Worm (Caenorhabditis elegans) whole organism, young adult: Measurements from ENCODE around the gene plep-1.

Source experiments
- C17E4.6 ChIP-seq: fragments of 200-800 bp; sonication (Bioruptor generic); IDR thresholded peaks from 2 replicates; pipeline ENCODE4 v1.3.6; 2022; ENCODE audit warnings: missing genetic modification reagents, missing genetic modification characterization, missing compliant biosample characterization
- F23B12.7 ChIP-seq: sonication (generic microtip); optimal IDR thresholded peaks from 2 replicates; lab custom pipeline; 2017; ENCODE audit warnings: missing genetic modification characterization, mild to moderate bottlenecking, missing compliant biosample characterization, antibody characterized with exemption, moderate library complexity; ENCODE audit not compliant: insufficient read depth
- F33H1.4 ChIP-seq: fragments of 200-800 bp; sonication (Bioruptor generic); IDR thresholded peaks from 2 replicates; pipeline ENCODE4 v1.3.6; 2022; ENCODE audit warnings: missing genetic modification reagents, missing genetic modification characterization, missing compliant biosample characterization
- F39B2.1 ChIP-seq: fragments of 200-800 bp; sonication (Bioruptor generic); IDR thresholded peaks from 2 replicates; pipeline ENCODE4 v1.3.6; 2022; ENCODE audit warnings: missing genetic modification reagents, missing genetic modification characterization, missing compliant biosample characterization
- F52B5.7 ChIP-seq: sonication (generic microtip); optimal IDR thresholded peaks from 2 replicates; lab custom pipeline; 2016; ENCODE audit warnings: mild to moderate bottlenecking, missing genetic modification characterization, missing compliant biosample characterization
- F57A8.1 ChIP-seq: fragments of 200-800 bp; sonication (Bioruptor generic); optimal IDR thresholded peaks from 2 replicates; lab custom pipeline; 2018; ENCODE audit warnings: mild to moderate bottlenecking, missing genetic modification characterization, moderate library complexity, missing compliant biosample characterization
- F57C9.4 ChIP-seq: sonication (generic microtip); optimal IDR thresholded peaks from 2 replicates; lab custom pipeline; 2017; ENCODE audit warnings: mild to moderate bottlenecking, missing genetic modification characterization, missing compliant biosample characterization
- Y53G8AR.9 ChIP-seq: fragments of 200-800 bp; sonication (Bioruptor generic); conservative IDR thresholded peaks from 2 replicates; pipeline ENCODE4 v1.3.6; 2022; ENCODE audit warnings: missing genetic modification reagents, missing genetic modification characterization, missing compliant biosample characterization
- Y67H2A.10 ChIP-seq: fragments of 200-800 bp; sonication (Bioruptor generic); conservative IDR thresholded peaks from 2 replicates; pipeline ENCODE4 v1.3.6; 2022; ENCODE audit warnings: missing genetic modification reagents, missing genetic modification characterization, missing compliant biosample characterization
- aptf-2 ChIP-seq: fragments of 200-800 bp; sonication (Bioruptor generic); conservative IDR thresholded peaks from 2 replicates; pipeline ENCODE4 v1.3.6; 2022; ENCODE audit warnings: missing genetic modification reagents, missing genetic modification characterization, missing compliant biosample characterization
- attf-3 ChIP-seq: fragments of 200-800 bp; sonication (Bioruptor generic); conservative IDR thresholded peaks from 2 replicates; pipeline ENCODE4 v1.3.6; 2022; ENCODE audit warnings: missing genetic modification reagents, missing genetic modification characterization, missing compliant biosample characterization
- attf-5 ChIP-seq: fragments of 200-800 bp; sonication (Bioruptor generic); optimal IDR thresholded peaks from 2 replicates; lab custom pipeline; 2018; ENCODE audit warnings: mild to moderate bottlenecking, missing genetic modification characterization, missing compliant biosample characterization
- bed-1 ChIP-seq: fragments of 200-800 bp; sonication (Bioruptor generic); IDR thresholded peaks from 2 replicates; pipeline ENCODE4 v1.3.6; 2022; ENCODE audit warnings: missing genetic modification reagents, missing genetic modification characterization, missing compliant biosample characterization
- cebp-1 ChIP-seq, 2 experiments: fragments of 200-800 bp in 1 of 2; sonication (Bioruptor generic) in 1 of 2; sonication (generic microtip) in 1 of 2; IDR thresholded peaks in 1 of 2; optimal IDR thresholded peaks in 1 of 2; 2 replicates each; pipeline versions ENCODE4 v1.3.6 to Lab custom; 2017 to 2022; ENCODE audit warnings: missing compliant biosample characterization in 2 of 2, missing genetic modification characterization in 2 of 2, mild to moderate bottlenecking in 1 of 2, missing genetic modification reagents in 1 of 2, moderate library complexity in 1 of 2
- cebp-2 ChIP-seq: fragments of 200-800 bp; sonication (Bioruptor generic); IDR thresholded peaks from 2 replicates; pipeline ENCODE4 v1.3.6; 2022; ENCODE audit warnings: missing genetic modification characterization, missing compliant biosample characterization
- ceh-40 ChIP-seq: fragments of 200-800 bp; sonication (Bioruptor generic); IDR thresholded peaks from 2 replicates; pipeline ENCODE4 v1.3.6; 2022; ENCODE audit warnings: missing genetic modification characterization, missing compliant biosample characterization
- ceh-58 ChIP-seq: fragments of 200-800 bp; sonication (Bioruptor generic); IDR thresholded peaks from 2 replicates; pipeline ENCODE4 v1.3.6; 2022; ENCODE audit warnings: missing genetic modification characterization, missing compliant biosample characterization
- dox-1 ChIP-seq: fragments of 200-800 bp; sonication (Bioruptor generic); IDR thresholded peaks from 2 replicates; pipeline ENCODE4 v1.3.6; 2022; ENCODE audit warnings: missing genetic modification reagents, missing genetic modification characterization, missing compliant biosample characterization
- dpff-1 ChIP-seq: sonication (generic microtip); optimal IDR thresholded peaks from 2 replicates; lab custom pipeline; 2017; ENCODE audit warnings: mild to moderate bottlenecking, missing genetic modification characterization, missing compliant biosample characterization
- dpl-1 ChIP-seq: fragments of 150-350 bp; optimal IDR thresholded peaks from 2 replicates; lab custom pipeline; 2014; ENCODE audit warnings: missing biosample characterization, missing genetic modification reagents, missing genetic modification characterization
- egl-18 ChIP-seq: fragments of 200-800 bp; sonication (Bioruptor generic); IDR thresholded peaks from 2 replicates; pipeline ENCODE4 v1.3.6; 2022; ENCODE audit warnings: missing genetic modification reagents, missing genetic modification characterization, missing compliant biosample characterization
- egrh-3 ChIP-seq: fragments of 200-800 bp; sonication (Bioruptor generic); IDR thresholded peaks from 2 replicates; pipeline ENCODE4 v1.3.6; 2022; ENCODE audit warnings: missing genetic modification reagents, missing genetic modification characterization, missing compliant biosample characterization
- hrde-1 ChIP-seq: sonication (generic microtip); optimal IDR thresholded peaks from 2 replicates; lab custom pipeline; 2016; ENCODE audit warnings: missing genetic modification characterization, mild to moderate bottlenecking, missing compliant biosample characterization, moderate library complexity, missing genotype, missing genetic modification reagents, borderline replicate concordance
- let-607 ChIP-seq, 2 experiments: fragments of 200-800 bp in 1 of 2; sonication (Bioruptor generic) in 1 of 2; sonication (generic microtip) in 1 of 2; optimal IDR thresholded peaks; 2 replicates each; lab custom pipeline; 2016 to 2018; ENCODE audit warnings: mild to moderate bottlenecking in 2 of 2, missing compliant biosample characterization in 2 of 2, missing genetic modification characterization in 2 of 2, moderate library complexity in 2 of 2, missing genotype in 1 of 2
- lin-40 ChIP-seq: sonication (generic microtip); optimal IDR thresholded peaks from 2 replicates; lab custom pipeline; 2016; ENCODE audit warnings: missing genetic modification characterization, mild to moderate bottlenecking, missing compliant biosample characterization, missing genotype, missing genetic modification reagents
- lsl-1 ChIP-seq: fragments of 200-800 bp; sonication (Bioruptor generic); optimal IDR thresholded peaks from 2 replicates; lab custom pipeline; 2018; ENCODE audit warnings: mild to moderate bottlenecking, missing genetic modification characterization, moderate library complexity, missing compliant biosample characterization
- lsy-27 ChIP-seq: sonication (generic microtip); optimal IDR thresholded peaks from 2 replicates; lab custom pipeline; 2017; ENCODE audit warnings: missing genetic modification characterization, mild to moderate bottlenecking, missing compliant biosample characterization, antibody characterized with exemption, missing genotype, borderline replicate concordance; ENCODE audit not compliant: insufficient read depth
- madf-3 ChIP-seq: fragments of 200-800 bp; sonication (Bioruptor generic); IDR thresholded peaks from 2 replicates; pipeline ENCODE4 v1.3.6; 2022; ENCODE audit warnings: missing genetic modification reagents, missing genetic modification characterization, missing compliant biosample characterization
- madf-8 ChIP-seq: fragments of 200-800 bp; sonication (Bioruptor generic); conservative IDR thresholded peaks from 2 replicates; pipeline ENCODE4 v1.3.6; 2022; ENCODE audit warnings: missing genetic modification reagents, missing genetic modification characterization, missing compliant biosample characterization
- mxl-1 ChIP-seq: sonication (generic microtip); optimal IDR thresholded peaks from 2 replicates; lab custom pipeline; 2016; ENCODE audit warnings: missing genetic modification characterization, missing compliant biosample characterization
- nfya-1 ChIP-seq: sonication (generic microtip); optimal IDR thresholded peaks from 2 replicates; lab custom pipeline; 2017; ENCODE audit warnings: antibody characterized with exemption, missing compliant biosample characterization, missing genetic modification characterization, borderline replicate concordance; ENCODE audit not compliant: insufficient read depth
- nfya-2 ChIP-seq: fragments of 200-800 bp; sonication (Bioruptor generic); IDR thresholded peaks from 2 replicates; pipeline ENCODE4 v1.3.6; 2022; ENCODE audit warnings: missing genetic modification reagents, missing genetic modification characterization, missing compliant biosample characterization
- nhr-120 ChIP-seq: fragments of 200-800 bp; sonication (Bioruptor generic); IDR thresholded peaks from 2 replicates; pipeline ENCODE4 v1.3.6; 2022; ENCODE audit warnings: missing genetic modification characterization, missing compliant biosample characterization
- nhr-80 ChIP-seq: sonication (generic microtip); optimal IDR thresholded peaks from 2 replicates; lab custom pipeline; 2016; ENCODE audit warnings: missing genetic modification characterization, missing compliant biosample characterization
- pbrm-1 ChIP-seq: fragments of 200-800 bp; sonication (Bioruptor generic); IDR thresholded peaks from 2 replicates; pipeline ENCODE4 v1.3.6; 2022; ENCODE audit warnings: missing genetic modification reagents, missing genetic modification characterization, missing compliant biosample characterization
- rcor-1 ChIP-seq: fragments of 200-800 bp; sonication (Bioruptor generic); IDR thresholded peaks from 2 replicates; pipeline ENCODE4 v1.3.6; 2022; ENCODE audit warnings: missing genetic modification reagents, missing genetic modification characterization, missing compliant biosample characterization
- sdz-38 ChIP-seq: sonication (generic microtip); optimal IDR thresholded peaks from 2 replicates; lab custom pipeline; 2016; ENCODE audit warnings: missing genotype, missing genetic modification characterization, missing compliant biosample characterization
- sea-2 ChIP-seq: fragments of 200-800 bp; sonication (Bioruptor generic); IDR thresholded peaks from 2 replicates; pipeline ENCODE4 v1.3.6; 2022; ENCODE audit warnings: missing genetic modification characterization, missing compliant biosample characterization
- snpc-1.3 ChIP-seq: sonication (generic microtip); optimal IDR thresholded peaks from 2 replicates; lab custom pipeline; 2017; ENCODE audit warnings: missing genetic modification characterization, mild to moderate bottlenecking, missing compliant biosample characterization, antibody characterized with exemption, moderate library complexity, missing genotype, missing genetic modification reagents; ENCODE audit not compliant: insufficient read depth
- snpc-3.4 ChIP-seq: sonication (generic microtip); optimal IDR thresholded peaks from 2 replicates; lab custom pipeline; 2017; ENCODE audit warnings: missing genetic modification characterization, mild to moderate bottlenecking, missing compliant biosample characterization, antibody characterized with exemption, moderate library complexity, missing genotype, missing genetic modification reagents
- somi-1 ChIP-seq: fragments of 200-800 bp; sonication (Bioruptor generic); optimal IDR thresholded peaks from 2 replicates; lab custom pipeline; 2018; ENCODE audit warnings: mild to moderate bottlenecking, missing genetic modification characterization, missing compliant biosample characterization
- tbx-9 ChIP-seq: sonication (generic microtip); optimal IDR thresholded peaks from 2 replicates; lab custom pipeline; 2016; ENCODE audit warnings: borderline replicate concordance, missing genetic modification characterization, inconsistent platforms, missing compliant biosample characterization
- unc-62 ChIP-seq: fragments of 150-350 bp; optimal IDR thresholded peaks from 2 replicates; lab custom pipeline; 2014; ENCODE audit warnings: missing biosample characterization, missing genetic modification reagents, missing genetic modification characterization
- ztf-18 ChIP-seq: sonication (generic microtip); optimal IDR thresholded peaks from 2 replicates; lab custom pipeline; 2016; ENCODE audit warnings: missing genotype, mild to moderate bottlenecking, missing genetic modification characterization, missing compliant biosample characterization
- ztf-25 ChIP-seq: fragments of 200-800 bp; sonication (Bioruptor generic); IDR thresholded peaks from 2 replicates; pipeline ENCODE4 v1.3.6; 2022; ENCODE audit warnings: missing genetic modification reagents, missing genetic modification characterization, missing compliant biosample characterization
- ztf-26 ChIP-seq: sonication (generic microtip); optimal IDR thresholded peaks from 2 replicates; lab custom pipeline; 2017; ENCODE audit warnings: missing genetic modification characterization, missing compliant biosample characterization
- ztf-28 ChIP-seq: fragments of 200-800 bp; sonication (Bioruptor generic); IDR thresholded peaks from 2 replicates; pipeline ENCODE4 v1.3.6; 2022; ENCODE audit warnings: missing genetic modification reagents, missing genetic modification characterization, missing compliant biosample characterization

plep-1 gene

DNA sequence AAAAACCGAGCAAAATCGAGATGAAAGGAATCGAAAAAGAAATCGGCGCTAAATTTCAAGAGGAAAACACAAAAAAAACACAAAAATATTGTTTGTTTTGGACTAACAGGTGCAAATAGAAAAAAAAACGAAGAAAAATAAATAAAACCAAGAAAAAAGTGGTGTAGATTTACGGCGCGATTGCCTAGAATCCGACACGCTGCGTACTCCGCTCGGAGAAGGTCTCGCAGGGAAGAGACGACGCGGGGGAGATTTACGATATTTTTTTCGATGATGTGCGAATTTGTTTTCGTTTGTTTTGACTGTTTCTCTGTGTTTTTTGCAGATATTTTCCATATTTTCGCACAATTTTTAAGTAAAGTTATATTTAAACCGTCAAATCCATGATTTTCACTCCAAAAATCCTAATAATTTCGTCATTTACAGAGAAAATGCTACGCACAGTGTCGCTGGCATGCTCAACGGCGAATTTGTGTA is 12.8 kb downstream of the plep-1 start, which contains the start of gene sco-1 (continued):
- TF ChIP-seq ztf-25 (GFP tag; lab: Robert Waterston, UW), result peak; percentile 84
- peak; percentile 79 for TF ChIP-seq lsl-1 (GFP tag; lab: Kevin White, UChicago)
- TF ChIP-seq lsy-27 (tag; lab: Kevin White, UChicago), result no peak
- TF ChIP-seq madf-3, result peak; percentile 90
- TF ChIP-seq sdz-38 (tag; lab: Kevin White, UChicago), result no peak
- TF ChIP-seq nhr-120 (GFP tag; lab: Robert Waterston, UW), result no peak
- TF ChIP-seq F57C9.4 (tag; lab: Kevin White, UChicago), result no peak
- no peak for TF ChIP-seq unc-62 (GFP tag; lab: Kevin White, UChicago)
- TF ChIP-seq Y67H2A.10, result peak; percentile 72; the same call in 1 of the 2 replicates
- no peak for TF ChIP-seq hrde-1 (tag; lab: Kevin White, UChicago)
- no peak for TF ChIP-seq ztf-18 (tag; lab: Kevin White, UChicago)
- TF ChIP-seq snpc-1.3, result peak; percentile 78
- TF ChIP-seq rcor-1 (GFP tag; lab: Robert Waterston, UW), result peak; percentile 91
- TF ChIP-seq nfya-1 (tag; lab: Kevin White, UChicago), result no peak
- peak; percentile 86 for TF ChIP-seq aptf-2
- peak; percentile 53 to 62 for TF ChIP-seq let-607 (tag; optimal IDR thresholded peaks at IDR 0.05; lab: Kevin White, UChicago)
- TF ChIP-seq pbrm-1, result peak; percentile 89
- TF ChIP-seq ztf-26 (tag; lab: Kevin White, UChicago), result peak; percentile 81
- TF ChIP-seq F33H1.4, result peak; percentile 100
- no peak; the same call in 1 of the 2 replicates for TF ChIP-seq ztf-28
- peak; percentile 70 for TF ChIP-seq cebp-1 (GFP tag; IDR thresholded peaks at IDR 0.05; lab: Robert Waterston, UW)
- peak; percentile 84 for TF ChIP-seq cebp-1 (tag; optimal IDR thresholded peaks at IDR 0.05; lab: Kevin White, UChicago)
- peak; percentile 94 for TF ChIP-seq Y53G8AR.9 (GFP tag; lab: Robert Waterston, UW)
- TF ChIP-seq cebp-2 (GFP tag; lab: Robert Waterston, UW), result no peak
- TF ChIP-seq dpff-1 (tag; lab: Kevin White, UChicago), result no peak
- TF ChIP-seq sea-2, result 0 out of 2 replicates have a peak, but pooled peaks have one; percentile 59
- TF ChIP-seq tbx-9 (tag; lab: Kevin White, UChicago), result no peak
- no peak for TF ChIP-seq ceh-58 (GFP tag; lab: Robert Waterston, UW)
- TF ChIP-seq madf-8 (GFP tag; lab: Robert Waterston, UW), result peak; percentile 81
- TF ChIP-seq nhr-80 (tag; lab: Kevin White, UChicago), result peak; percentile 29
- no peak for TF ChIP-seq ceh-40
- TF ChIP-seq F57A8.1, result no peak
- peak; percentile 78 for TF ChIP-seq somi-1 (GFP tag; lab: Kevin White, UChicago)
- peak; percentile 60 for TF ChIP-seq egrh-3 (GFP tag; lab: Robert Waterston, UW)
- TF ChIP-seq dpl-1 (GFP tag; lab: Kevin White, UChicago), result peak; percentile 64
- peak; percentile 93 for TF ChIP-seq lin-40 (tag; lab: Kevin White, UChicago)
- peak; percentile 95 for TF ChIP-seq dox-1 (GFP tag; lab: Robert Waterston, UW)
- TF ChIP-seq snpc-3.4, result peak; percentile 73
- TF ChIP-seq F52B5.7, result no peak
- TF ChIP-seq F39B2.1 (GFP tag; lab: Robert Waterston, UW), result no peak
- peak; percentile 73 for TF ChIP-seq attf-3
- TF ChIP-seq nfya-2, result no peak
- TF ChIP-seq F23B12.7 (tag; lab: Kevin White, UChicago), result peak; percentile 72
- no peak for TF ChIP-seq mxl-1 (tag; lab: Kevin White, UChicago)
- TF ChIP-seq C17E4.6, result 0 out of 2 replicates have a peak, but pooled peaks have one; percentile 58
- TF ChIP-seq egl-18 (GFP tag; lab: Robert Waterston, UW), result 0 out of 2 replicates have a peak, but pooled peaks have one; percentile 29
- peak; percentile 89 for TF ChIP-seq attf-5 (GFP tag; lab: Kevin White, UChicago)
- no peak for TF ChIP-seq bed-1
